Fruit fly (Drosophila melanogaster) whole organism, embryonic: ENCODE results near the gene vnd.
A peak's percentile ranks its signal among the peaks of the same experiment; 100 is the strongest.

Experiments used
- Antp ChIP-seq: fragments of 200-800 bp; sonication (Bioruptor generic); optimal IDR thresholded peaks from 3 replicates; lab custom pipeline; 2016; ENCODE audit warnings: missing biosample characterization, missing genetic modification characterization
- CG11696 ChIP-seq: fragments of 200-800 bp; sonication (Bioruptor generic); IDR thresholded peaks from 2 replicates; pipeline ENCODE4 v1.3.6; 2022; ENCODE audit warnings: missing biosample characterization, missing genetic modification characterization
- CG12219 ChIP-seq: fragments of 200-800 bp; sonication (Bioruptor generic); optimal IDR thresholded peaks from 3 replicates; lab custom pipeline; 2018; ENCODE audit warnings: missing biosample characterization, mild to moderate bottlenecking, missing genetic modification characterization
- CG14860 ChIP-seq: fragments of 200-800 bp; sonication (Bioruptor generic); IDR thresholded peaks from 3 replicates; pipeline ENCODE4 v1.3.6; 2022; ENCODE audit warnings: missing biosample characterization, missing genetic modification characterization; ENCODE audit not compliant: partially characterized antibody
- CG16813 ChIP-seq: fragments of 200-800 bp; sonication (Bioruptor generic); IDR thresholded peaks from 3 replicates; pipeline ENCODE4 v1.3.6; 2022; ENCODE audit warnings: missing biosample characterization, missing genetic modification characterization; ENCODE audit not compliant: partially characterized antibody
- CG17612 ChIP-seq: fragments of 200-800 bp; sonication (Bioruptor generic); IDR thresholded peaks from 2 replicates; pipeline ENCODE4 v1.3.6; 2022; ENCODE audit warnings: missing biosample characterization, missing genetic modification characterization
- CG1832 ChIP-seq: fragments of 200-800 bp; sonication (Bioruptor generic); optimal IDR thresholded peaks from 2 replicates; lab custom pipeline; 2017; ENCODE audit warnings: missing biosample characterization, mild to moderate bottlenecking, missing genetic modification characterization, inconsistent platforms
- CG18619 ChIP-seq: fragments of 200-800 bp; sonication (Bioruptor generic); optimal IDR thresholded peaks from 3 replicates; lab custom pipeline; 2017; ENCODE audit warnings: missing biosample characterization, mild to moderate bottlenecking, missing genetic modification characterization
- CG2120 ChIP-seq: fragments of 200-800 bp; sonication (Bioruptor generic); optimal IDR thresholded peaks from 3 replicates; lab custom pipeline; 2016; ENCODE audit warnings: missing biosample characterization, missing genetic modification characterization
- CG2199 ChIP-seq: fragments of 200-800 bp; sonication (Bioruptor generic); IDR thresholded peaks from 3 replicates; pipeline ENCODE4 v1.3.6; 2022; ENCODE audit warnings: missing biosample characterization, missing genetic modification characterization
- CG3065 ChIP-seq: fragments of 200-800 bp; sonication (Bioruptor generic); optimal IDR thresholded peaks from 2 replicates; lab custom pipeline; 2016; ENCODE audit warnings: missing biosample characterization, missing genetic modification characterization
- CG34224 ChIP-seq: fragments of 200-800 bp; sonication (Bioruptor generic); IDR thresholded peaks from 3 replicates; pipeline ENCODE4 v1.3.6; 2022; ENCODE audit warnings: missing biosample characterization, missing genetic modification characterization; ENCODE audit not compliant: partially characterized antibody
- CG34376 ChIP-seq: fragments of 200-800 bp; sonication (Bioruptor generic); optimal IDR thresholded peaks from 2 replicates; lab custom pipeline; 2018; ENCODE audit warnings: missing biosample characterization, mild to moderate bottlenecking, missing genetic modification characterization
- CG4282 ChIP-seq: fragments of 200-800 bp; sonication (Bioruptor generic); optimal IDR thresholded peaks from 2 replicates; lab custom pipeline; 2016; ENCODE audit warnings: missing biosample characterization, missing genetic modification characterization
- CG4328 ChIP-seq: fragments of 200-800 bp; sonication (Bioruptor generic); optimal IDR thresholded peaks from 3 replicates; lab custom pipeline; 2017; ENCODE audit warnings: missing biosample characterization, missing genetic modification reagents, missing genetic modification characterization
- CG4360 ChIP-seq: fragments of 200-800 bp; sonication (Bioruptor generic); IDR thresholded peaks from 2 replicates; pipeline ENCODE4 v1.3.6; 2022; ENCODE audit warnings: missing biosample characterization, missing genetic modification characterization
- CG4404 ChIP-seq: fragments of 200-800 bp; sonication (Bioruptor generic); IDR thresholded peaks from 2 replicates; pipeline ENCODE4 v1.3.6; 2022; ENCODE audit warnings: missing biosample characterization, missing genetic modification characterization
- CG4820 ChIP-seq: fragments of 200-800 bp; sonication (Bioruptor generic); optimal IDR thresholded peaks from 3 replicates; lab custom pipeline; 2016; ENCODE audit warnings: missing biosample characterization, missing genetic modification characterization
- CG5245 ChIP-seq: fragments of 200-800 bp; sonication (Bioruptor generic); optimal IDR thresholded peaks from 3 replicates; lab custom pipeline; 2016; ENCODE audit warnings: missing biosample characterization, missing genetic modification characterization
- CG6813 ChIP-seq: fragments of 200-800 bp; sonication (Bioruptor generic); optimal IDR thresholded peaks from 2 replicates; lab custom pipeline; 2017; ENCODE audit warnings: missing biosample characterization, missing genetic modification characterization, mild to moderate bottlenecking, moderate library complexity, missing genetic modification reagents
- CG8478 ChIP-seq: fragments of >200 bp; optimal IDR thresholded peaks from 2 replicates; lab custom pipeline; 2018
- CTCF ChIP-seq: fragments of 200-800 bp; sonication (Bioruptor generic); optimal IDR thresholded peaks from 2 replicates; lab custom pipeline; 2017; ENCODE audit warnings: missing biosample characterization, mild to moderate bottlenecking, missing genetic modification characterization, moderate library complexity
- Dek ChIP-seq: fragments of 200-800 bp; sonication (Bioruptor generic); optimal IDR thresholded peaks from 3 replicates; lab custom pipeline; 2019; ENCODE audit warnings: missing biosample characterization, mild to moderate bottlenecking, missing genetic modification characterization, moderate library complexity
- Dll ChIP-seq: fragments of 200-800 bp; sonication (Bioruptor generic); IDR thresholded peaks from 4 replicates; pipeline ENCODE4 v1.3.6; 2022; ENCODE audit warnings: missing biosample characterization, missing genetic modification characterization; ENCODE audit not compliant: partially characterized antibody
- GATAe ChIP-seq: fragments of 200-800 bp; sonication (Bioruptor generic); conservative IDR thresholded peaks from 2 replicates; pipeline ENCODE4 v1.3.6; 2022; ENCODE audit warnings: missing biosample characterization, missing genetic modification characterization
- MBD-R2 ChIP-seq: fragments of 200-800 bp; sonication (Bioruptor generic); IDR thresholded peaks from 2 replicates; pipeline ENCODE4 v1.3.6; 2022; ENCODE audit warnings: missing biosample characterization, missing genetic modification characterization
- Med ChIP-seq: fragments of 200-800 bp; sonication (Bioruptor generic); peaks from one replicate; lab custom pipeline; 2016; ENCODE audit warnings: missing biosample characterization, missing genetic modification characterization, mild to moderate bottlenecking, inconsistent platforms, moderate library complexity
- Nf-YC ChIP-seq: fragments of 200-800 bp; optimal IDR thresholded peaks from 3 replicates; lab custom pipeline; 2019; ENCODE audit warnings: missing biosample characterization, mild to moderate bottlenecking, missing genetic modification characterization, moderate library complexity
- Sox100B ChIP-seq: fragments of 200-800 bp; sonication (Bioruptor generic); optimal IDR thresholded peaks from 3 replicates; lab custom pipeline; 2018; ENCODE audit warnings: missing biosample characterization, mild to moderate bottlenecking, missing genetic modification characterization
- Vsx1 ChIP-seq: fragments of 200-800 bp; sonication (Bioruptor generic); optimal IDR thresholded peaks from 2 replicates; lab custom pipeline; 2017; ENCODE audit warnings: missing biosample characterization, mild to moderate bottlenecking, missing genetic modification characterization, missing genetic modification reagents
- YL-1 ChIP-seq: fragments of 200-800 bp; sonication (Bioruptor generic); optimal IDR thresholded peaks from 3 replicates; lab custom pipeline; 2017; ENCODE audit warnings: missing biosample characterization, mild to moderate bottlenecking, missing genetic modification characterization
- crc ChIP-seq: fragments of 200-800 bp; sonication (Bioruptor generic); optimal IDR thresholded peaks from 2 replicates; lab custom pipeline; 2016; ENCODE audit warnings: missing biosample characterization, missing genetic modification characterization
- cwo ChIP-seq: fragments of 200-800 bp; sonication (Bioruptor generic); optimal IDR thresholded peaks from 3 replicates; lab custom pipeline; 2017; ENCODE audit warnings: missing biosample characterization, missing genetic modification characterization, mild to moderate bottlenecking, moderate library complexity, missing genetic modification reagents
- dimm ChIP-seq: fragments of 200-800 bp; sonication (Bioruptor generic); IDR thresholded peaks from 2 replicates; pipeline ENCODE4 v1.3.6; 2022; ENCODE audit warnings: missing biosample characterization, missing genetic modification characterization
- dm ChIP-seq: fragments of 200-800 bp; sonication (Bioruptor generic); optimal IDR thresholded peaks from 3 replicates; lab custom pipeline; 2016; ENCODE audit warnings: missing biosample characterization, missing genetic modification characterization
- ewg ChIP-seq: fragments of 200-800 bp; sonication (Bioruptor generic); optimal IDR thresholded peaks from 3 replicates; lab custom pipeline; 2017; ENCODE audit warnings: mild to moderate bottlenecking, missing biosample characterization, missing genetic modification reagents, missing genetic modification characterization
- fd102C ChIP-seq: fragments of 200-800 bp; sonication (Bioruptor generic); optimal IDR thresholded peaks from 2 replicates; lab custom pipeline; 2018; ENCODE audit warnings: missing biosample characterization, mild to moderate bottlenecking, missing genetic modification characterization, moderate library complexity
- gem ChIP-seq: fragments of 200-800 bp; sonication (Bioruptor generic); optimal IDR thresholded peaks from 2 replicates; lab custom pipeline; 2019; ENCODE audit warnings: missing biosample characterization, mild to moderate bottlenecking, missing genetic modification characterization, moderate library complexity
- grau ChIP-seq: fragments of 200-800 bp; optimal IDR thresholded peaks from 3 replicates; lab custom pipeline; 2019; ENCODE audit warnings: missing biosample characterization, mild to moderate bottlenecking, missing genetic modification characterization, moderate library complexity
- her ChIP-seq: fragments of 200-800 bp; sonication (Bioruptor generic); optimal IDR thresholded peaks from 2 replicates; lab custom pipeline; 2016; ENCODE audit warnings: missing biosample characterization, missing genetic modification characterization
- inv ChIP-seq: fragments of 200-800 bp; sonication (Bioruptor generic); IDR thresholded peaks from 2 replicates; pipeline ENCODE4 v1.3.6; 2022; ENCODE audit warnings: missing biosample characterization, missing genetic modification characterization; ENCODE audit not compliant: partially characterized antibody
- peb ChIP-seq: fragments of 200-800 bp; sonication (Bioruptor generic); IDR thresholded peaks from 2 replicates; pipeline ENCODE4 v1.3.6; 2022; ENCODE audit warnings: missing biosample characterization, missing genetic modification characterization
- pzg ChIP-seq: fragments of 200-800 bp; sonication (Bioruptor generic); optimal IDR thresholded peaks from 3 replicates; lab custom pipeline; 2018; ENCODE audit warnings: missing biosample characterization, mild to moderate bottlenecking, missing genetic modification characterization, moderate library complexity
- seq ChIP-seq: fragments of 200-800 bp; sonication (Bioruptor generic); IDR thresholded peaks from 2 replicates; pipeline ENCODE4 v1.3.6; 2022; ENCODE audit warnings: missing biosample characterization, missing genetic modification characterization
- tll ChIP-seq, 2 experiments: fragments of 200-800 bp in 1 of 2; fragments of >200 bp in 1 of 2; sonication (Bioruptor generic) in 1 of 2; optimal IDR thresholded peaks; 2 replicates each; lab custom pipeline; 2017 to 2019; ENCODE audit warnings: missing biosample characterization in 2 of 2, missing genetic modification characterization in 2 of 2, mild to moderate bottlenecking in 1 of 2, moderate library complexity in 1 of 2
- twi ChIP-seq: fragments of 200-800 bp; optimal IDR thresholded peaks from 2 replicates; lab custom pipeline; 2019; ENCODE audit warnings: missing biosample characterization, mild to moderate bottlenecking, missing genetic modification characterization, moderate library complexity
- unc-4 ChIP-seq: fragments of 200-800 bp; sonication (Bioruptor generic); IDR thresholded peaks from 2 replicates; pipeline ENCODE4 v1.3.6; 2022; ENCODE audit warnings: missing biosample characterization, missing genetic modification characterization; ENCODE audit not compliant: partially characterized antibody
- vvl ChIP-seq: fragments of 200-800 bp; sonication (Bioruptor generic); IDR thresholded peaks from 2 replicates; pipeline ENCODE4 v1.3.6; 2022; ENCODE audit warnings: missing biosample characterization, missing genetic modification characterization
- wdn ChIP-seq: fragments of 200-800 bp; sonication (Bioruptor generic); IDR thresholded peaks from 2 replicates; pipeline ENCODE4 v1.3.6; 2022; ENCODE audit warnings: missing biosample characterization, missing genetic modification characterization

The vnd gene

DNA sequence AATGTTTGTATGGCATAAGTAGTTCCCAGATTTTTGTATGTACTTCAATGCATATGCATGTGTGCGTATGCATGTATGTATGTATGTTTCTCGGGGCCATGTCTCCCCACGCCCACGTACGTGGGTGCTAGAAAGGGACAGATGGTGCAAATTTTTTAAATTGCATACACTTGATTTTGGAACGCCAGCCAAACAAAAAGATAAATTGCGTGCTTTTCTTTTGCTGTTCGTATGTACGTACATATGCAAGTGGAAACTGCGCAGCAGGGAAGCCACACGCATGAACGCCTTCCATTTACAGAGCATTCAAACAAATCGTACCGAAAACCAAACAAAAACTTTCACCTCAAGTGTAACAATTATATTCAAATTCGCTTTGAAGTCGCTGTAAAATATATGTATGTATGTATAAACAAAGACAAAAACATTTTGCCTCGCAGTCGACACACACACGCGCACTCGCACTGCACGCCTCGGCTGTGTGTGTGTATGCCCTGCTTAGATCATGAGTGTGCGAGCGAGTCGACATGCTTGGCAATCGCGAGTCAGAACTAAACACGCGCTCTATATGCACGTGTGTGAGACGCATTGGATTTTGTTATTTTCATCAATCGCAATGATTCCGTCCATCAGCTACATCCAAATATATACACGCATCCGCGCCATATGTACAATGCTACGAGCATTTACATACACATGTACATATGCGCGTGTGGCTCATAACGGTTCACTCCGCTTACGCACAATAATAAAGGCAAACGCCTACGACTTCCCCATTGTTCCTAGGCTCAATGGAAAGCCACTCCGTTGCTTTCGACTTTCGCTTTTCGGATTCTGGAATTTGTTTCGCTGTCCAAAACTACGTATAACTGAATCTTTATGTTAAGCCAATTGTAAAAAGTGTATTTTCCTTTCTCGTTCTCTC lies 54.9 kb downstream of the vnd start (continued):
- TF ChIP-seq YL-1 (GFP tag; lab: Kevin White, UChicago) (peak; percentile 22), Sox100B (GFP tag; lab: Kevin White, UChicago) (no peak), ewg (GFP tag; lab: Kevin White, UChicago) (peak; percentile 79), CG34224 (0 out of 3 replicates have a peak, but pooled peaks have one; percentile 11), seq (GFP tag; lab: Robert Waterston, UW) (no peak), CG17612 (GFP tag; lab: Robert Waterston, UW) (no peak), Vsx1 (GFP tag; lab: Kevin White, UChicago) (no peak), wdn (no peak), CG4360 (GFP tag; lab: Robert Waterston, UW) (no peak), tll (GFP tag; optimal IDR thresholded peaks at IDR 0.05; lab: Kevin White, UChicago) (peak in 1 of 2 experiments; percentile 4), Dek (tag; lab: Kevin White, UChicago) (no peak), fd102C (GFP tag; lab: Kevin White, UChicago) (no peak), CG18619 (GFP tag; lab: Kevin White, UChicago) (no peak), crc (GFP tag; lab: Kevin White, UChicago) (no peak), CG4404 (GFP tag; lab: Robert Waterston, UW) (no peak), CG16813 (GFP tag; lab: Robert Waterston, UW) (0 out of 3 replicates have a peak, but pooled peaks have one; percentile 8), Dll (GFP tag; lab: Robert Waterston, UW) (0 out of 4 replicates have a peak, but pooled peaks have one; percentile 22), Nf-YC (peak; percentile 59), vvl (GFP tag; lab: Robert Waterston, UW) (peak; percentile 27; the same call in 1 of the 2 replicates), peb (GFP tag; lab: Robert Waterston, UW) (no peak), CG8478 (lab: Kevin White, UChicago) (peak; percentile 83), cwo (peak; percentile 66), CG4282 (GFP tag; lab: Kevin White, UChicago) (no peak), unc-4 (GFP tag; lab: Robert Waterston, UW) (no peak), CG1832 (peak; percentile 53), CG14860 (GFP tag; lab: Robert Waterston, UW) (no peak), CTCF (GFP tag; lab: Kevin White, UChicago) (peak; percentile 4), CG2120 (no peak), CG4328 (GFP tag; lab: Kevin White, UChicago) (no peak), twi (tag; lab: Kevin White, UChicago) (peak; percentile 36), CG4820 (no peak), CG2199 (GFP tag; lab: Robert Waterston, UW) (peak; percentile 65; the same call in 1 of the 3 replicates), CG12219 (GFP tag; lab: Kevin White, UChicago) (no peak), pzg (GFP tag; lab: Kevin White, UChicago) (peak; percentile 0), gem (tag; lab: Kevin White, UChicago) (no peak), Antp (GFP tag; lab: Kevin White, UChicago) (no peak), CG3065 (GFP tag; lab: Kevin White, UChicago) (no peak), inv (GFP tag; lab: Robert Waterston, UW) (no peak), MBD-R2 (GFP tag; lab: Robert Waterston, UW) (peak; percentile 27; the same call in 1 of the 2 replicates), grau (tag; lab: Kevin White, UChicago) (no peak), CG11696 (GFP tag; lab: Robert Waterston, UW) (no peak), Med (GFP tag; lab: Kevin White, UChicago) (peak; percentile 75), GATAe (no peak), CG34376 (GFP tag; lab: Kevin White, UChicago) (peak; percentile 27), her (GFP tag; lab: Kevin White, UChicago) (no peak), CG6813 (GFP tag; lab: Kevin White, UChicago) (no peak), dimm (no peak), dm (peak; percentile 77), CG5245 (no peak)
